Worm (Caenorhabditis elegans): ENCODE results near the gene Y62H9A.13.

Gene Y62H9A.13

ce11 chrX:11917994-11918393 lies 1.2 kb downstream of the Y62H9A.13 start, which contains the start of gene Y62H9A.16:
Y62H9A.16 (plus strand) TSS chrX:11918294.
- no peak for TF ChIP-seq ceh-31 (tag; optimal IDR thresholded peaks at IDR 0.05)
- TF ChIP-seq hlh-30 (tag; optimal IDR thresholded peaks at IDR 0.05; ENCODE audit: insufficient read depth) = no peak
- no peak for TF ChIP-seq ceh-22 (tag; optimal IDR thresholded peaks at IDR 0.05)
- no peak for TF ChIP-seq ceh-45 (GFP tag; IDR thresholded peaks at IDR 0.05)
- no peak for TF ChIP-seq npax-4 (tag; optimal IDR thresholded peaks at IDR 0.05)
- TF ChIP-seq pha-2 (tag; optimal IDR thresholded peaks at IDR 0.05) = no peak
- TF ChIP-seq ets-4 (tag; optimal IDR thresholded peaks at IDR 0.05) = no peak
- TF ChIP-seq hlh-13 (GFP tag; optimal IDR thresholded peaks at IDR 0.05) = no peak
- TF ChIP-seq C08G9.2 (tag; optimal IDR thresholded peaks at IDR 0.05) = no peak
- TF ChIP-seq ceh-30 (tag; optimal IDR thresholded peaks at IDR 0.05) = no peak
- TF ChIP-seq gmeb-2 (tag; optimal IDR thresholded peaks at IDR 0.05) = no peak
- no peak for TF ChIP-seq unc-42 (tag; optimal IDR thresholded peaks at IDR 0.05)
- TF ChIP-seq ceh-48 (tag; optimal IDR thresholded peaks at IDR 0.05) = no peak

ce11 chrX:11920723-11921283 lies 4.0 kb downstream of the Y62H9A.13 start, which contains the start of gene Y62H9A.14:
Y62H9A.14 (plus strand) TSS chrX:11921233.
- TF ChIP-seq dmd-4 (tag; optimal IDR thresholded peaks at IDR 0.05; ENCODE audit: borderline replicate concordance) = no peak
- TF ChIP-seq lin-11 (tag; optimal IDR thresholded peaks at IDR 0.05) = no peak
- TF ChIP-seq pax-1 (tag; optimal IDR thresholded peaks at IDR 0.05) = no peak
- TF ChIP-seq ceh-14 (tag; optimal IDR thresholded peaks at IDR 0.05) = no peak
- TF ChIP-seq C38D4.7 (GFP tag; optimal IDR thresholded peaks at IDR 0.05) = no peak
- TF ChIP-seq fkh-10 (GFP tag; optimal IDR thresholded peaks at IDR 0.05) = no peak
- TF ChIP-seq hlh-6 (tag; optimal IDR thresholded peaks at IDR 0.05) = no peak
- no peak for TF ChIP-seq ama-1 (optimal IDR thresholded peaks at IDR 0.05)
- TF ChIP-seq sox-4 (tag; optimal IDR thresholded peaks at IDR 0.05) = no peak
- no peak for TF ChIP-seq K09A11.1 (tag; optimal IDR thresholded peaks at IDR 0.05; ENCODE audit: insufficient read depth)
- TF ChIP-seq gmeb-2 (tag; optimal IDR thresholded peaks at IDR 0.05) = no peak
- TF ChIP-seq pag-3 (tag; optimal IDR thresholded peaks at IDR 0.05; ENCODE audit: borderline replicate concordance) = no peak
- no peak for TF ChIP-seq ceh-45 (GFP tag; IDR thresholded peaks at IDR 0.05)
- no peak for TF ChIP-seq nhr-232 (tag; optimal IDR thresholded peaks at IDR 0.05)
- no peak for TF ChIP-seq hlh-30 (tag; optimal IDR thresholded peaks at IDR 0.05; ENCODE audit: insufficient read depth)
- TF ChIP-seq ceh-6 (GFP tag; optimal IDR thresholded peaks at IDR 0.05) = no peak

- TF ChIP-seq pat-9 (tag; optimal IDR thresholded peaks at IDR 0.05) (no peak), sdc-2 (tag; optimal IDR thresholded peaks at IDR 0.05) (peak; percentile 97), gmeb-2 (tag; optimal IDR thresholded peaks at IDR 0.05) (no peak), ceh-14 (tag; optimal IDR thresholded peaks at IDR 0.05) (no peak), ama-1 (optimal IDR thresholded peaks at IDR 0.05) (no peak), madf-2 (tag; optimal IDR thresholded peaks at IDR 0.05) (no peak), ceh-6 (GFP tag; optimal IDR thresholded peaks at IDR 0.05) (no peak), hlh-13 (GFP tag; optimal IDR thresholded peaks at IDR 0.05) (no peak), dve-1 (tag; optimal IDR thresholded peaks at IDR 0.05) (no peak), elt-4 (tag; optimal IDR thresholded peaks at IDR 0.05) (no peak), nhr-232 (tag; optimal IDR thresholded peaks at IDR 0.05) (no peak), ref-2 (tag; optimal IDR thresholded peaks at IDR 0.05) (peak; percentile 9), pag-3 (tag; optimal IDR thresholded peaks at IDR 0.05; ENCODE audit: borderline replicate concordance) (no peak), pqm-1 (tag; optimal IDR thresholded peaks at IDR 0.05) (no peak), unc-55 (GFP tag; optimal IDR thresholded peaks at IDR 0.05) (no peak), C08G9.2 (tag; optimal IDR thresholded peaks at IDR 0.05) (no peak)
These were observed 7.4 kb downstream of the Y62H9A.13 start, which contains the start of gene F55G7.1 for ce11 chrX:11924158-11924557. F55G7.1 (plus strand) TSS chrX:11924433.

ce11 chrX:11925243-11925642 lies 8.4 kb downstream of the Y62H9A.13 start:
- TF ChIP-seq dmd-4 (tag; optimal IDR thresholded peaks at IDR 0.05; ENCODE audit: borderline replicate concordance) (no peak), F13H6.1 (tag; optimal IDR thresholded peaks at IDR 0.05) (no peak), ztf-16 (tag; optimal IDR thresholded peaks at IDR 0.05) (no peak), elt-2 (tag; optimal IDR thresholded peaks at IDR 0.05) (no peak), pha-2 (tag; optimal IDR thresholded peaks at IDR 0.05) (no peak), ceh-9 (tag; optimal IDR thresholded peaks at IDR 0.05) (no peak), ceh-6 (GFP tag; optimal IDR thresholded peaks at IDR 0.05) (no peak), elt-4 (tag; optimal IDR thresholded peaks at IDR 0.05) (no peak), che-1 (tag; optimal IDR thresholded peaks at IDR 0.05) (no peak), pros-1 (tag; optimal IDR thresholded peaks at IDR 0.05) (no peak), ceh-19 (GFP tag; optimal IDR thresholded peaks at IDR 0.05) (no peak), zip-5 (tag; optimal IDR thresholded peaks at IDR 0.05) (no peak), ceh-14 (tag; optimal IDR thresholded peaks at IDR 0.05) (no peak), madf-2 (tag; optimal IDR thresholded peaks at IDR 0.05) (no peak), lin-11 (tag; optimal IDR thresholded peaks at IDR 0.05) (no peak), mec-3 (tag; optimal IDR thresholded peaks at IDR 0.05; ENCODE audit: borderline replicate concordance) (no peak)

All from whole organism, late embryonic.